Worm (Caenorhabditis elegans): ENCODE measurements around the gene sra-10.
A peak's percentile ranks its signal among the peaks of the same experiment; 100 is the strongest.

The sra-10 gene

DNA sequence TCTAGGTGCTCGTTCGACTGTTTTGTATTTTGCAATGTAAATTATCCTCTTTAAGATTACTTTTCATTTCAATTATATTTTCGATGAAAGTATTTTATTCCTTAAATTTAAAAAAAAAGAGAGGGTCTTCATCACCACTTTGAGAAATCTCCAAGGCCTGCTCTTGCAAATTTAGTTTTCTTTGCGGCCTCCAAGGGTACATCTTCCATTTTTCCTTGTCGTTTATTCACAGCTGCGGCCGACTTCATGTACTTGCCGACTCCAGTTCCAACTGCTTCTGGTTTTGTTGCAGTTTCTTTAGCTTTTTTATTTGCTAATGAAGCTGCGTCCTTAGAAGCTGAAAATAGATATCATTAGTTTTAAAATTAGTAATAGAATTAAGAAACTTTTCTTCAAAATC lies 24.2 kb downstream of the sra-10 start:
- no peak for TF ChIP-seq lsy-2 (tag; optimal IDR thresholded peaks at IDR 0.05)
- TF ChIP-seq peb-1 (tag; optimal IDR thresholded peaks at IDR 0.05) = no peak
- TF ChIP-seq egl-27 (tag; optimal IDR thresholded peaks at IDR 0.05) = no peak
- no peak for TF ChIP-seq nhr-23 (tag; optimal IDR thresholded peaks at IDR 0.05)
- TF ChIP-seq ama-1 (optimal IDR thresholded peaks at IDR 0.05) = no peak
- no peak for TF ChIP-seq sma-3 (GFP tag; optimal IDR thresholded peaks at IDR 0.05)
- TF ChIP-seq nhr-12 (tag; optimal IDR thresholded peaks at IDR 0.05) = no peak
- no peak for TF ChIP-seq aly-2 (tag; optimal IDR thresholded peaks at IDR 0.05)
- TF ChIP-seq dmd-4 (tag; optimal IDR thresholded peaks at IDR 0.05) = no peak
- no peak for TF ChIP-seq lin-11 (tag; optimal IDR thresholded peaks at IDR 0.05)
- no peak for TF ChIP-seq nhr-6 (tag; optimal IDR thresholded peaks at IDR 0.05)
- no peak for TF ChIP-seq elt-3 (tag; optimal IDR thresholded peaks at IDR 0.05)

DNA sequence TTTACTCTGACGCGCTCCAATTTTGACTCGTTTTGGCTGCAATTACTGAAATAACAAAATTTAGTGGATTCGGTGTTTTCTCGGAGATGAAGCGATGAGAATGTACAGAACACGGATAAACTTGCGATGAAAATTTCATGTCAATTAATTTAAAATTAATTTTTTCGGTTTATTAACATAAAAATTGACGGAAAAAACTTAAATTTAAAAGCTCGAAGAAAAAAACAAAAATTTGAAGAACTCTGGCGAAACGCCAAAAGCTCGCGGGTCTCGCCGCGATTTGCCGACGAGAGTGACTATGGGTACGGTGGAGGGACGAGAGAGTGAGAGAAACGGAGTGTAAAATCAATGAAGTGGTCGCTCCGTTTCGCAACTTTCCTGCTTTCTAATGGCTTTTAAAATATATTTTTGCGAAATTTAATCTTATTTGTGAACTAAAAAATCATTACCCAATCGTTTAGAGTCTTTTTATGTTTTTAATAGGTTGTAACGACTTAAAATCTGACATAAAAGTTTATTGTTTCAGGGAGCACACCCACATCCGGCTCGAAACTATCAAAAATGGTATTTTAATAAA lies 26.1 kb downstream of the sra-10 start, which contains the start of the genes gmps-1 and cap-2:
Gene gmps-1 (minus strand): TSS at position 51 of the 577 bp plus-strand sequence.
Gene cap-2 (plus strand): TSS at position 527 of the 577 bp plus-strand sequence.
- TF ChIP-seq gmeb-1 (tag; optimal IDR thresholded peaks at IDR 0.05) (peak; percentile 94), nhr-23 (tag; optimal IDR thresholded peaks at IDR 0.05) (no peak), lin-39 (tag; optimal IDR thresholded peaks at IDR 0.05) (peak; percentile 0), unc-55 (GFP tag; optimal IDR thresholded peaks at IDR 0.05) (peak; percentile 99), mab-5 (tag; optimal IDR thresholded peaks at IDR 0.05) (peak; percentile 97), blmp-1 (tag; optimal IDR thresholded peaks at IDR 0.05; ENCODE audit: insufficient read depth) (peak; percentile 51), ceh-82 (tag; optimal IDR thresholded peaks at IDR 0.05) (peak; percentile 97), Y55F3AM.14 (GFP tag; optimal IDR thresholded peaks at IDR 0.05) (peak; percentile 71), ama-1 (optimal IDR thresholded peaks at IDR 0.05) (peak; percentile 16), mbf-1 (tag; optimal IDR thresholded peaks at IDR 0.05) (peak; percentile 40), C34F6.9 (tag; optimal IDR thresholded peaks at IDR 0.05) (peak; percentile 97), ztf-11 (tag; optimal IDR thresholded peaks at IDR 0.05) (no peak), sma-3 (GFP tag; optimal IDR thresholded peaks at IDR 0.05) (peak; percentile 95), nhr-11 (tag; optimal IDR thresholded peaks at IDR 0.05) (no peak), R02D3.7 (tag; optimal IDR thresholded peaks at IDR 0.05) (peak; percentile 95), nhr-77 (tag; optimal IDR thresholded peaks at IDR 0.05) (peak; percentile 65), nhr-25 (tag; optimal IDR thresholded peaks at IDR 0.05) (peak; percentile 97), lin-11 (tag; optimal IDR thresholded peaks at IDR 0.05) (peak; percentile 97), snpc-4 (tag; optimal IDR thresholded peaks at IDR 0.05) (peak; percentile 79), crh-2 (tag; optimal IDR thresholded peaks at IDR 0.05) (peak; percentile 97), nhr-6 (tag; optimal IDR thresholded peaks at IDR 0.05) (peak; percentile 94), nhr-129 (tag; optimal IDR thresholded peaks at IDR 0.05) (peak; percentile 87), unc-62 (GFP tag; optimal IDR thresholded peaks at IDR 0.05) (peak; percentile 87), dmd-4 (tag; optimal IDR thresholded peaks at IDR 0.05) (peak; percentile 57), sma-9 (GFP tag; optimal IDR thresholded peaks at IDR 0.05) (peak; percentile 98), sma-9 (tag; optimal IDR thresholded peaks at IDR 0.05) (no peak), ZK546.5 (tag; optimal IDR thresholded peaks at IDR 0.05) (peak; percentile 78), unc-39 (tag; optimal IDR thresholded peaks at IDR 0.05) (no peak), fos-1 (tag; optimal IDR thresholded peaks at IDR 0.05) (peak; percentile 94), nhr-21 (tag; optimal IDR thresholded peaks at IDR 0.05) (peak; percentile 95), skn-1 (tag; optimal IDR thresholded peaks at IDR 0.05) (no peak), sem-4 (tag; optimal IDR thresholded peaks at IDR 0.05) (peak; percentile 95), egl-27 (tag; optimal IDR thresholded peaks at IDR 0.05) (peak; percentile 95), ceh-16 (tag; optimal IDR thresholded peaks at IDR 0.05) (peak; percentile 76), mdl-1 (tag; optimal IDR thresholded peaks at IDR 0.05) (peak; percentile 52 to 79), nhr-237 (tag; optimal IDR thresholded peaks at IDR 0.05) (peak; percentile 79), ztf-4 (tag; optimal IDR thresholded peaks at IDR 0.05) (peak; percentile 96), nhr-10 (tag; optimal IDR thresholded peaks at IDR 0.05) (peak; percentile 88), elt-3 (tag; optimal IDR thresholded peaks at IDR 0.05) (no peak), nhr-12 (tag; optimal IDR thresholded peaks at IDR 0.05) (peak; percentile 22), lsy-2 (tag; optimal IDR thresholded peaks at IDR 0.05) (peak; percentile 100), F13H6.1 (tag; optimal IDR thresholded peaks at IDR 0.05) (peak; percentile 97), ztf-1 (GFP tag; conservative IDR thresholded peaks at IDR 0.05) (no peak), elt-1 (tag; optimal IDR thresholded peaks at IDR 0.05) (no peak), aly-2 (tag; optimal IDR thresholded peaks at IDR 0.05) (peak; percentile 6), zag-1 (tag; optimal IDR thresholded peaks at IDR 0.05) (peak; percentile 73), peb-1 (tag; optimal IDR thresholded peaks at IDR 0.05) (no peak), lin-13 (GFP tag; optimal IDR thresholded peaks at IDR 0.05) (peak; percentile 96), alr-1 (tag; optimal IDR thresholded peaks at IDR 0.05) (no peak)
